Worm (Caenorhabditis elegans): ENCODE results near the gene skr-14.

Gene skr-14

ce11 chrV:4387402-4387801 is 34.0 kb downstream of the skr-14 start, which contains the start of gene F13A2.9:
TSS of gene F13A2.9 (minus strand) at chrV:4387502.
- TF ChIP-seq jun-1 (tag; optimal IDR thresholded peaks at IDR 0.05) (no peak), aha-1 (tag; optimal IDR thresholded peaks at IDR 0.05) (no peak), nhr-11 (tag; optimal IDR thresholded peaks at IDR 0.05) (no peak), C04F5.9 (tag; optimal IDR thresholded peaks at IDR 0.05) (no peak), fkh-8 (tag; optimal IDR thresholded peaks at IDR 0.05) (peak; percentile 8), ceh-8 (GFP tag; optimal IDR thresholded peaks at IDR 0.05) (peak; percentile 74), ceh-90 (tag; optimal IDR thresholded peaks at IDR 0.05) (peak; percentile 27), hlh-17 (GFP tag; optimal IDR thresholded peaks at IDR 0.05; ENCODE audit: borderline replicate concordance) (no peak), isw-1 (GFP tag; IDR thresholded peaks at IDR 0.05) (no peak), lin-39 (tag; optimal IDR thresholded peaks at IDR 0.05) (no peak), nhr-76 (tag; optimal IDR thresholded peaks at IDR 0.05) (no peak), C34B4.2 (tag; optimal IDR thresholded peaks at IDR 0.05) (no peak), pqm-1 (tag; optimal IDR thresholded peaks at IDR 0.05) (no peak), tbx-2 (tag; optimal IDR thresholded peaks at IDR 0.05) (no peak), nhr-84 (tag; optimal IDR thresholded peaks at IDR 0.05) (no peak), unc-98 (GFP tag; IDR thresholded peaks at IDR 0.05) (no peak), lin-13 (GFP tag; optimal IDR thresholded peaks at IDR 0.05) (no peak), nhr-77 (tag; optimal IDR thresholded peaks at IDR 0.05) (no peak), mep-1 (tag; optimal IDR thresholded peaks at IDR 0.05) (no peak), efl-1 (optimal IDR thresholded peaks at IDR 0.05) (no peak), efl-1 (GFP tag; optimal IDR thresholded peaks at IDR 0.05 in 1 of 2) (no peak), sox-4 (tag; optimal IDR thresholded peaks at IDR 0.05) (no peak), mab-9 (GFP tag; IDR thresholded peaks at IDR 0.05) (no peak), nhr-47 (tag; optimal IDR thresholded peaks at IDR 0.05) (no peak), mdl-1 (tag; optimal IDR thresholded peaks at IDR 0.05) (no peak), fkh-10 (GFP tag; optimal IDR thresholded peaks at IDR 0.05) (no peak), ama-1 (optimal IDR thresholded peaks at IDR 0.05) (no peak)

DNA sequence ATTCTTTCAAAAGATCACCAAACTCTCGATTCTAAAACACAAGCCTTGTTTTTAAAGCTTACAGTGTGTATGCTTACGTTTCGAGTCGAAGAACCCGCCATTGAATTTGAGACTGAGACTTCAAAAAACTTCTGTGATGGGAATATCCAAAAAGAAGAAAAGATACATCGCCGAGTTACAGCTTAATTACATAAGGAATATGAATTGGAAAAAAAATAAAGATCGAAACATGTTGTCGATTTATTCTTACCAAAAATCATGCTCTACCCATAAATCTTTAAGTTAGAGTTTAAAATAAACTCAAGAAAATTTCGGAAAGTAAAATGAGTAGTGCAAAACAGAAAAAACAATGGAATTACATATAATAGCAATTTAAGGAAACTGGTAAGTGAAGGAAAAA is 35.2 kb downstream of the skr-14 start, which contains the start of gene F13A2.10:
Gene F13A2.10 (minus strand): TSS at position 101 of the 400 bp plus-strand sequence.
- no peak for TF ChIP-seq sox-4 (tag; optimal IDR thresholded peaks at IDR 0.05)
- no peak for TF ChIP-seq alr-1 (tag; optimal IDR thresholded peaks at IDR 0.05; ENCODE audit: borderline replicate concordance)
- TF ChIP-seq nhr-20 (tag; optimal IDR thresholded peaks at IDR 0.05): no peak

- TF ChIP-seq C16A3.4 (tag; optimal IDR thresholded peaks at IDR 0.05): no peak
Observed at ce11 chrV:4384482-4384881, 36.9 kb downstream of the skr-14 start, which contains the start of gene F13A2.2. TSS of gene F13A2.2 (minus strand) at chrV:4384582.

DNA sequence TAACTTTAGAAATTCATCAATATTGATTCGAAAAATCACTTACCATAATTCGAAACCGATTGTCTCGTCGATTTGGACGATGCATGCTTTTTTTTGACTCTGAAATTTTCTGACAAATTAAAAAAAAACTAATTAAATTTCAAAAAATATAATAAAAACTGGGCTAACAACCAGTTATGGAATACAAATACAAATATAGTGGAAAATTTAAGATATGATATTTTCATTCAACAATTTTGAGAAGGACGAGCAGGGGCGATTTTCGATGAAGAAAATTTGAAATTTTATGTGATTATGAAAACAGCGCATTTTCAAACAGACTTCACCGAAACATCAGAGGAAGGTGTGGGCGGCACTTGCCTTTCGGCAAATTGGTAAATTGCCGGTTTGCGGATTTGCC is 39.1 kb downstream of the skr-14 start, which contains the start of gene F13A2.1:
Gene F13A2.1 (minus strand): TSS at position 101 of the 400 bp plus-strand sequence.
- TF ChIP-seq efl-1 (optimal IDR thresholded peaks at IDR 0.05) (no peak), efl-1 (GFP tag; optimal IDR thresholded peaks at IDR 0.05 in 1 of 2) (peak in 1 of 2 experiments; percentile 48), snpc-4 (tag; optimal IDR thresholded peaks at IDR 0.05) (no peak), elt-3 (tag; optimal IDR thresholded peaks at IDR 0.05) (no peak), F16B12.6 (tag; optimal IDR thresholded peaks at IDR 0.05) (no peak), lir-3 (tag; optimal IDR thresholded peaks at IDR 0.05; ENCODE audit: poor library complexity) (no peak)

DNA sequence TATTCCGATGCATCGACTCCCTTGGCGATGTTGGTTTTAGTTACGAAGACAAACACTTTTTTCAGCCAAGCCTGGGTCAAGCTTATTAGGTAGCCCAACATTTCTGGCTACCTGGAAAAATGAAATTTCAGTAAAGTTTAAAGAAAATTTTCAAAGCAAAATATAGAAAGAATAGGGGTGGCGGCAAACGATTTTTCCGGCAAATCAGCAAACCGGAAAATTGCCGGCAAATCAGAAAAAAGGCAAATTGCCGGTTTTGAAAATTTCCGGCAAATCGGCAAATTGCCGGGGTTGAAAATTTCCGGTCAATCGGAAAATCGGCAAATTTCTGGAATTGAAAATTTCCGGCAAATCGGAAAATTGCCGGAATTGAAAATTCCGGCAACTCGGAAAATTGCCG is 43.8 kb downstream of the skr-14 start, which contains the start of gene F32D1.8:
Gene F32D1.8 (minus strand): TSS at position 101 of the 400 bp plus-strand sequence.
- TF ChIP-seq nhr-71 (tag; optimal IDR thresholded peaks at IDR 0.05) (no peak), fkh-10 (GFP tag; optimal IDR thresholded peaks at IDR 0.05) (no peak), nhr-84 (tag; optimal IDR thresholded peaks at IDR 0.05) (no peak), irx-1 (tag; optimal IDR thresholded peaks at IDR 0.05) (no peak), fos-1 (tag; optimal IDR thresholded peaks at IDR 0.05) (no peak), lin-35 (GFP tag; optimal IDR thresholded peaks at IDR 0.05) (no peak), ceh-88 (GFP tag; IDR thresholded peaks at IDR 0.05) (no peak), nhr-237 (tag; optimal IDR thresholded peaks at IDR 0.05) (no peak), hlh-4 (tag; optimal IDR thresholded peaks at IDR 0.05) (no peak), nhr-19 (GFP tag; conservative IDR thresholded peaks at IDR 0.05) (no peak), unc-130 (tag; optimal IDR thresholded peaks at IDR 0.05) (no peak), nhr-47 (tag; optimal IDR thresholded peaks at IDR 0.05) (no peak), fkh-4 (tag; optimal IDR thresholded peaks at IDR 0.05; ENCODE audit: borderline replicate concordance) (no peak)

Data from whole organism, L1 larva.